Fruit fly (Drosophila melanogaster) whole organism, adult: ENCODE data around the gene tj.

Experiments used
- Clk ChIP-seq: fragments of 200-800 bp; sonication (Bioruptor generic); optimal IDR thresholded peaks from 2 replicates; lab custom pipeline; 2017; ENCODE audit warnings: missing biosample characterization, missing genetic modification characterization
- Crg-1 ChIP-seq: fragments of 200-800 bp; sonication (Bioruptor generic); optimal IDR thresholded peaks from 2 replicates; lab custom pipeline; 2016; ENCODE audit warnings: missing biosample characterization, missing genetic modification characterization

DNA sequence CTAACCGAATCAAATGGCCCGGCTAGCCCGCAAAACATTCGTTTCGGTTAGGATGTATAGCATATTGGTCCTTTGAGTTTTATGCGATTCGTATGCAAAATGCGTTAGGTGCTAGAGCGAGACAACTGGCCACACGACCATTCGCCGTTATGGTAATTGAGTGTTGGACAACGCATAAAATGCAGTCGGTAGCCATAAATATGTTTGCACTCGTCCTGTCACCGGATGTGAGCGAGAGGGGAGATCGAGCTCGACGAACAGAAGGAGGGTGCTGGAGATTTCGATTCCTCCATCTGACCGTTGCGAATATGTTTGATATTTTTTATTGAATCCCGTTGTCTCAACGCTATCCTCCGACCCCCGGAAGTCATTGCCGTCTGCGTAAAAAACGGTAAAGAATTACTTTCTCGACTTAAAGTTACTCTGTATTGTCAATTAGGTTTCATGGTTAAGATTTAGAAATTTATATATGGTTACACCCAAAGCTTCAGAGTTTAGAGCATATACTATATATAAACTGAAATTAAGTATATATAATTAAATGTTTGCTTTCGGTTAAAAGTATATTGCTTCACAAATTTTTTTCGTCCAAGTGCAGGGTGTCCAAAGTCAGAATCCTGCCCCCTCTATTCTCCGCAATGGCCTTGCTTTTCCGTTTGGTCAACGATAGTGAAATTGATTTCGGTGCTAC, 6.0 kb upstream of the tj start:
- no peak for TF ChIP-seq Clk
- no peak for TF ChIP-seq Crg-1 (GFP tag; lab: Kevin White, UChicago)
